Worm (Caenorhabditis elegans) whole organism, L2 larva: ENCODE measurements around the gene sqv-8.

Experiments used
- C34F6.9 ChIP-seq: fragments of 150-350 bp; optimal IDR thresholded peaks from 2 replicates; lab custom pipeline; 2014; ENCODE audit warnings: missing biosample characterization, missing genetic modification characterization
- F13H6.1 ChIP-seq: sonication (generic microtip); optimal IDR thresholded peaks from 2 replicates; lab custom pipeline; 2016; ENCODE audit warnings: missing genetic modification characterization, missing compliant biosample characterization
- R02D3.7 ChIP-seq: fragments of 150-350 bp; optimal IDR thresholded peaks from 2 replicates; lab custom pipeline; 2014; ENCODE audit warnings: missing biosample characterization, missing genetic modification characterization
- Y55F3AM.14 ChIP-seq: fragments of 200-800 bp; sonication (Bioruptor generic); optimal IDR thresholded peaks from 2 replicates; lab custom pipeline; 2018; ENCODE audit warnings: mild to moderate bottlenecking, missing genetic modification characterization, missing compliant biosample characterization
- ZK546.5 ChIP-seq: sonication (generic microtip); optimal IDR thresholded peaks from 2 replicates; lab custom pipeline; 2017; ENCODE audit warnings: missing biosample characterization, missing genetic modification characterization
- alr-1 ChIP-seq: fragments of 150-350 bp; optimal IDR thresholded peaks from 2 replicates; lab custom pipeline; 2014; ENCODE audit warnings: missing biosample characterization, missing genetic modification characterization
- aly-2 ChIP-seq: fragments of 150-350 bp; optimal IDR thresholded peaks from 2 replicates; lab custom pipeline; 2014; ENCODE audit warnings: missing biosample characterization, missing genetic modification characterization
- ama-1 ChIP-seq: fragments of 150-350 bp; optimal IDR thresholded peaks from 2 replicates; lab custom pipeline; 2018; ENCODE audit warnings: inconsistent platforms
- blmp-1 ChIP-seq: sonication (generic microtip); optimal IDR thresholded peaks from 2 replicates; lab custom pipeline; 2017; ENCODE audit warnings: missing genetic modification characterization, mild to moderate bottlenecking, missing compliant biosample characterization, antibody characterized with exemption, moderate library complexity; ENCODE audit not compliant: insufficient read depth
- ceh-16 ChIP-seq: fragments of 150-350 bp; optimal IDR thresholded peaks from 2 replicates; lab custom pipeline; 2014; ENCODE audit warnings: missing biosample characterization, missing genetic modification characterization
- ceh-82 ChIP-seq: fragments of 150-350 bp; optimal IDR thresholded peaks from 2 replicates; lab custom pipeline; 2014; ENCODE audit warnings: missing biosample characterization, missing genetic modification characterization
- crh-2 ChIP-seq: sonication (generic microtip); optimal IDR thresholded peaks from 2 replicates; lab custom pipeline; 2017; ENCODE audit warnings: missing biosample characterization, missing genetic modification characterization
- elt-1 ChIP-seq: fragments of 150-350 bp; optimal IDR thresholded peaks from 2 replicates; lab custom pipeline; 2014; ENCODE audit warnings: missing biosample characterization, missing genetic modification characterization
- elt-3 ChIP-seq: sonication (generic microtip); optimal IDR thresholded peaks from 2 replicates; lab custom pipeline; 2017; ENCODE audit warnings: missing biosample characterization, missing genetic modification characterization
- fos-1 ChIP-seq: fragments of 150-350 bp; optimal IDR thresholded peaks from 2 replicates; lab custom pipeline; 2014; ENCODE audit warnings: missing biosample characterization, missing genetic modification characterization
- gmeb-1 ChIP-seq: fragments of 150-350 bp; optimal IDR thresholded peaks from 2 replicates; lab custom pipeline; 2014; ENCODE audit warnings: missing biosample characterization, missing genetic modification characterization
- lin-11 ChIP-seq: fragments of 150-350 bp; sonication (generic microtip); optimal IDR thresholded peaks from 2 replicates; lab custom pipeline; 2014; ENCODE audit warnings: missing biosample characterization, missing genetic modification characterization, inconsistent platforms, mixed read lengths
- lin-13 ChIP-seq: fragments of 150-350 bp; optimal IDR thresholded peaks from 2 replicates; lab custom pipeline; 2014; ENCODE audit warnings: missing biosample characterization, missing genetic modification reagents, missing genetic modification characterization
- lin-39 ChIP-seq: fragments of 150-350 bp; optimal IDR thresholded peaks from 2 replicates; lab custom pipeline; 2014; ENCODE audit warnings: missing biosample characterization, missing genetic modification reagents, missing genetic modification characterization
- lsy-2 ChIP-seq, 2 experiments: fragments of 150-350 bp in 1 of 2; sonication (generic microtip) in 1 of 2; optimal IDR thresholded peaks; 2 replicates each; lab custom pipeline; 2014 to 2017; ENCODE audit warnings: missing biosample characterization in 2 of 2, missing genetic modification characterization in 2 of 2
- mab-5 ChIP-seq: fragments of 150-350 bp; optimal IDR thresholded peaks from 2 replicates; lab custom pipeline; 2014; ENCODE audit warnings: missing biosample characterization, missing genetic modification characterization
- mdl-1 ChIP-seq, 2 experiments: fragments of 150-350 bp in 1 of 2; sonication (generic microtip) in 1 of 2; optimal IDR thresholded peaks; 2 replicates each; lab custom pipeline; 2017; ENCODE audit warnings: missing biosample characterization in 2 of 2, missing genetic modification characterization in 2 of 2
- nhr-10 ChIP-seq: sonication (generic microtip); optimal IDR thresholded peaks from 2 replicates; lab custom pipeline; 2017; ENCODE audit warnings: missing biosample characterization, missing genetic modification characterization
- nhr-11 ChIP-seq: fragments of 150-350 bp; optimal IDR thresholded peaks from 2 replicates; lab custom pipeline; 2014; ENCODE audit warnings: missing biosample characterization, missing genetic modification characterization
- nhr-129 ChIP-seq: fragments of 150-350 bp; optimal IDR thresholded peaks from 2 replicates; lab custom pipeline; 2014; ENCODE audit warnings: missing biosample characterization, missing genetic modification characterization
- nhr-21 ChIP-seq: fragments of 150-350 bp; optimal IDR thresholded peaks from 2 replicates; lab custom pipeline; 2014; ENCODE audit warnings: missing biosample characterization, missing genetic modification characterization
- nhr-25 ChIP-seq: fragments of 150-350 bp; sonication (generic microtip); optimal IDR thresholded peaks from 3 replicates; lab custom pipeline; 2014; ENCODE audit warnings: missing biosample characterization, missing genetic modification characterization
- nhr-6 ChIP-seq: fragments of 150-350 bp; optimal IDR thresholded peaks from 2 replicates; lab custom pipeline; 2014; ENCODE audit warnings: missing biosample characterization, missing genetic modification characterization
- nhr-77 ChIP-seq: fragments of 150-350 bp; optimal IDR thresholded peaks from 2 replicates; lab custom pipeline; 2014; ENCODE audit warnings: missing biosample characterization, missing genetic modification characterization
- peb-1 ChIP-seq: fragments of 150-350 bp; optimal IDR thresholded peaks from 2 replicates; lab custom pipeline; 2014; ENCODE audit warnings: missing biosample characterization, missing genetic modification characterization
- sem-4 ChIP-seq: fragments of 150-350 bp; optimal IDR thresholded peaks from 2 replicates; lab custom pipeline; 2014; ENCODE audit warnings: missing biosample characterization, missing genetic modification reagents, missing genetic modification characterization
- skn-1 ChIP-seq: sonication (generic microtip); optimal IDR thresholded peaks from 2 replicates; lab custom pipeline; 2017; ENCODE audit warnings: missing biosample characterization, missing genetic modification characterization
- sma-3 ChIP-seq: sonication (generic microtip); optimal IDR thresholded peaks from 2 replicates; lab custom pipeline; 2016; ENCODE audit warnings: missing genetic modification reagents, missing genetic modification characterization, missing compliant biosample characterization
- sma-9 ChIP-seq, 2 experiments: fragments of 150-350 bp in 1 of 2; sonication (generic microtip) in 1 of 2; optimal IDR thresholded peaks; 2 replicates each; lab custom pipeline; 2014 to 2016; ENCODE audit warnings: missing genetic modification characterization in 2 of 2, mild to moderate bottlenecking in 1 of 2, missing biosample characterization in 1 of 2, missing compliant biosample characterization in 1 of 2, missing genetic modification reagents in 1 of 2, moderate library complexity in 1 of 2
- snpc-4 ChIP-seq: fragments of 150-350 bp; optimal IDR thresholded peaks from 2 replicates; lab custom pipeline; 2014; ENCODE audit warnings: missing biosample characterization, missing genetic modification characterization
- unc-55 ChIP-seq: fragments of 150-350 bp; sonication (generic microtip); optimal IDR thresholded peaks from 3 replicates; lab custom pipeline; 2014; ENCODE audit warnings: missing biosample characterization, missing genetic modification reagents, missing genetic modification characterization
- unc-62 ChIP-seq: fragments of 150-350 bp; optimal IDR thresholded peaks from 2 replicates; lab custom pipeline; 2014; ENCODE audit warnings: missing biosample characterization, missing genetic modification reagents, missing genetic modification characterization
- ztf-1 ChIP-seq: fragments of 200-800 bp; sonication (Bioruptor generic); conservative IDR thresholded peaks from 2 replicates; pipeline ENCODE4 v1.3.6; 2022; ENCODE audit warnings: missing genetic modification characterization, missing compliant biosample characterization
- ztf-11 ChIP-seq: sonication (generic microtip); optimal IDR thresholded peaks from 2 replicates; lab custom pipeline; 2017; ENCODE audit warnings: missing biosample characterization, missing genetic modification characterization

Gene sqv-8

DNA sequence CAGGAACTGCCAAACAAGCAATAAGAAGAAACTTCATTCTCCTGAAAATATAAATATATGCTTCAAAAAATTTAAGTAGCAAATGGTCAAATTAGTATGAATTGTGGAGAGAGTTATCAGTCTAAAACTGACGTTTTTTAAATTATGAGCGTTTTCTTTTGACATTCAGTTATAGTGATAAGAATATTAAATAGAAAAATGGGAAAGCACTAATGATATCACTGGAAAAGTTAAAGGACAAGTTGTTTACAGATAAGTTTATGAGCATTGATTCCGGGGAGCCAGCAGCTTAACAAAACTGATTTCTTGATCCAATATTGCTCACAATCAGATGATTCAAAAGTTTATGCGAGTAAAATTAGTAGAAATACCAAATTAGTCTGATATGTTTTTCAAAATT, 13.6 kb downstream of the sqv-8 start, which contains the start of gene ZK1320.3:
ZK1320.3 (minus strand) TSS at position 41 of the 400 bp plus-strand sequence.
- TF ChIP-seq fos-1 (tag; lab: Kevin White, UChicago) = peak; percentile 87
- TF ChIP-seq ama-1 (lab: Kevin White, UChicago) = no peak

ce11 chrII:9662160-9662559, 15.4 kb downstream of the sqv-8 start:
- TF ChIP-seq R02D3.7 = no peak
- TF ChIP-seq nhr-11 (tag; lab: Kevin White, UChicago) = no peak
- TF ChIP-seq peb-1 (tag; lab: Kevin White, UChicago) = no peak
- no peak for TF ChIP-seq elt-1
- TF ChIP-seq sma-3 (GFP tag; lab: Kevin White, UChicago) = no peak
- TF ChIP-seq ceh-82 (tag; lab: Kevin White, UChicago) = no peak
- TF ChIP-seq sem-4 = no peak
- TF ChIP-seq alr-1 (tag; lab: Kevin White, UChicago) = no peak
- TF ChIP-seq nhr-77 (tag; lab: Kevin White, UChicago) = no peak
- TF ChIP-seq nhr-25 (tag; lab: Kevin White, UChicago) = no peak
- TF ChIP-seq sma-9 (GFP tag; optimal IDR thresholded peaks at IDR 0.05; lab: Kevin White, UChicago) = no peak
- no peak for TF ChIP-seq sma-9 (tag; optimal IDR thresholded peaks at IDR 0.05; lab: Kevin White, UChicago)
- no peak for TF ChIP-seq skn-1 (tag; lab: Kevin White, UChicago)
- no peak for TF ChIP-seq blmp-1 (tag; lab: Kevin White, UChicago)
- TF ChIP-seq gmeb-1 (tag; lab: Kevin White, UChicago) = no peak
- TF ChIP-seq nhr-21 = no peak
- TF ChIP-seq F13H6.1 (tag; lab: Kevin White, UChicago) = no peak

DNA sequence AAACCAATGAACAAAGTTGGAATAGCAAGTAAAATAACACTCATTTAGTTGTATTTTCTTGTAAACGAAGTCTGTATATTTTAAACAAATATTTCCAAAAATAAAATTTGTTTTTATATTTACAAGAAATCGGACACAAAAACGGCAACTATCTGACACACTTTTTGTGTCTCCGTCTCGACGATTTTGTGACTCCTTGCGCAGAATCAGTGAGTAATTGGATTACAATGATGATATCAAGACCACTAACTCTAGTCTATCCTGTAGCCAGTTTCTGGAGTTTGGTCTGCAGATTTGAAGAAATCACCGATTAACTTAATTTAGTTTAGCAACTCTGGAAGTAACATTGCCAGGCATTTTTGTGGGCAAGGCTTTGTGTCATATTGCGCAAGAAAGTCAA, 16.0 kb downstream of the sqv-8 start, which contains the start of gene cyp-13A10:
cyp-13A10 (minus strand) TSS at position 88 of the 400 bp plus-strand sequence.
- TF ChIP-seq fos-1 (tag; lab: Kevin White, UChicago) (peak; percentile 22), lsy-2 (tag; optimal IDR thresholded peaks at IDR 0.05; lab: Kevin White, UChicago) (no peak)

- TF ChIP-seq unc-55 (GFP tag; lab: Kevin White, UChicago) = no peak
- TF ChIP-seq, all 48 proteins: peak for 0
These were observed 18.8 kb downstream of the sqv-8 start, which contains the start of gene ZK1320.5 for ce11 chrII:9665577-9665976. TSS of gene ZK1320.5 (minus strand) at chrII:9665677.

- TF ChIP-seq C34F6.9 (peak; percentile 34), nhr-129 (peak; percentile 16), lin-13 (GFP tag; lab: Kevin White, UChicago) (no peak), lsy-2 (tag; optimal IDR thresholded peaks at IDR 0.05; lab: Kevin White, UChicago) (peak in 1 of 2 experiments; percentile 60), ztf-1 (no peak), unc-55 (GFP tag; lab: Kevin White, UChicago) (peak; percentile 73)
These were observed 20.6 kb downstream of the sqv-8 start, which contains the start of gene ZK1320.11 for ce11 chrII:9667382-9667781. TSS of gene ZK1320.11 (plus strand) at chrII:9667624.

ce11 chrII:9668959-9669358, 22.2 kb downstream of the sqv-8 start, which contains the start of gene taf-8:
TSS of gene taf-8 (plus strand) at chrII:9669318.
- TF ChIP-seq ceh-82 (tag; lab: Kevin White, UChicago) = no peak
- no peak for TF ChIP-seq mdl-1 (tag; optimal IDR thresholded peaks at IDR 0.05; lab: Kevin White, UChicago)
- TF ChIP-seq ZK546.5 (tag; lab: Kevin White, UChicago) = no peak
- TF ChIP-seq nhr-129 = peak; percentile 22
- no peak for TF ChIP-seq lin-39 (tag; lab: Kevin White, UChicago)
- TF ChIP-seq nhr-6 = no peak
- peak; percentile 5 to 85 for TF ChIP-seq lsy-2 (tag; optimal IDR thresholded peaks at IDR 0.05; lab: Kevin White, UChicago)
- no peak for TF ChIP-seq nhr-10
- TF ChIP-seq unc-62 = no peak
- TF ChIP-seq sma-3 (GFP tag; lab: Kevin White, UChicago) = peak; percentile 32
- peak; percentile 78 for TF ChIP-seq C34F6.9
- TF ChIP-seq ztf-1 = no peak
- TF ChIP-seq ama-1 (lab: Kevin White, UChicago) = no peak
- TF ChIP-seq snpc-4 (tag; lab: Kevin White, UChicago) = no peak
- TF ChIP-seq crh-2 = peak; percentile 67
- peak; percentile 7 for TF ChIP-seq mab-5 (tag; lab: Kevin White, UChicago)
- TF ChIP-seq gmeb-1 (tag; lab: Kevin White, UChicago) = peak; percentile 63
- no peak for TF ChIP-seq ceh-16 (tag; lab: Kevin White, UChicago)
- TF ChIP-seq elt-3 (tag; lab: Kevin White, UChicago) = no peak
- TF ChIP-seq lin-13 (GFP tag; lab: Kevin White, UChicago) = peak; percentile 38
- TF ChIP-seq unc-55 (GFP tag; lab: Kevin White, UChicago) = peak; percentile 83
- no peak for TF ChIP-seq aly-2 (tag; lab: Kevin White, UChicago)
- no peak for TF ChIP-seq lin-11 (tag; lab: Kevin White, UChicago)
- TF ChIP-seq elt-1 = no peak
- no peak for TF ChIP-seq ztf-11 (tag; lab: Kevin White, UChicago)
- no peak for TF ChIP-seq Y55F3AM.14 (GFP tag; lab: Kevin White, UChicago)
- TF ChIP-seq nhr-77 (tag; lab: Kevin White, UChicago) = no peak
- peak; percentile 49 for TF ChIP-seq sma-9 (GFP tag; optimal IDR thresholded peaks at IDR 0.05; lab: Kevin White, UChicago)
- TF ChIP-seq sma-9 (tag; optimal IDR thresholded peaks at IDR 0.05; lab: Kevin White, UChicago) = no peak
- peak; percentile 86 for TF ChIP-seq R02D3.7
- peak; percentile 26 for TF ChIP-seq nhr-21
- TF ChIP-seq alr-1 (tag; lab: Kevin White, UChicago) = no peak
- no peak for TF ChIP-seq nhr-11 (tag; lab: Kevin White, UChicago)
